Worm (Caenorhabditis elegans): ENCODE data around the gene F19B6.1.

F19B6.1 gene

ce11 chrIV:12335798-12336197 is at the start of gene F19B6.1:
TSS of gene F19B6.1 (minus strand) at chrIV:12336075.
- no peak for TF ChIP-seq ceh-2 (tag; optimal IDR thresholded peaks at IDR 0.05)
- no peak for TF ChIP-seq sox-2 (GFP tag; IDR thresholded peaks at IDR 0.05)
- TF ChIP-seq ceh-14 (tag; optimal IDR thresholded peaks at IDR 0.05): no peak
- TF ChIP-seq syd-9 (tag; optimal IDR thresholded peaks at IDR 0.05): no peak
- TF ChIP-seq elt-4 (tag; optimal IDR thresholded peaks at IDR 0.05): no peak
- no peak for TF ChIP-seq ceh-24 (tag; optimal IDR thresholded peaks at IDR 0.05)
- no peak for TF ChIP-seq ceh-31 (tag; optimal IDR thresholded peaks at IDR 0.05)
- no peak for TF ChIP-seq K09A11.1 (tag; optimal IDR thresholded peaks at IDR 0.05; ENCODE audit: insufficient read depth)
- TF ChIP-seq ceh-22 (tag; optimal IDR thresholded peaks at IDR 0.05): no peak
- TF ChIP-seq fkh-10 (GFP tag; optimal IDR thresholded peaks at IDR 0.05): no peak
- TF ChIP-seq ceh-48 (tag; optimal IDR thresholded peaks at IDR 0.05): no peak
- no peak for TF ChIP-seq ahr-1 (tag; optimal IDR thresholded peaks at IDR 0.05)
- TF ChIP-seq sdc-2 (tag; optimal IDR thresholded peaks at IDR 0.05): no peak
- TF ChIP-seq hlh-15 (tag; optimal IDR thresholded peaks at IDR 0.05): no peak
- TF ChIP-seq hlh-30 (tag; optimal IDR thresholded peaks at IDR 0.05; ENCODE audit: insufficient read depth): no peak
- no peak for TF ChIP-seq eyg-1 (tag; optimal IDR thresholded peaks at IDR 0.05)

- TF ChIP-seq pha-2 (tag; optimal IDR thresholded peaks at IDR 0.05): no peak
- TF ChIP-seq gmeb-2 (tag; optimal IDR thresholded peaks at IDR 0.05): no peak
- no peak for TF ChIP-seq ttx-3 (tag; optimal IDR thresholded peaks at IDR 0.05)
- TF ChIP-seq tbx-2 (tag; optimal IDR thresholded peaks at IDR 0.05): no peak
- TF ChIP-seq hlh-15 (tag; optimal IDR thresholded peaks at IDR 0.05): no peak
- no peak for TF ChIP-seq tbx-7 (tag; optimal IDR thresholded peaks at IDR 0.05)
- TF ChIP-seq unc-3 (GFP tag; conservative IDR thresholded peaks at IDR 0.05): no peak
- TF ChIP-seq unc-3 (tag; optimal IDR thresholded peaks at IDR 0.05): no peak
- TF ChIP-seq ceh-19 (GFP tag; optimal IDR thresholded peaks at IDR 0.05): no peak
- TF ChIP-seq odd-2 (tag; optimal IDR thresholded peaks at IDR 0.05): no peak
- no peak for TF ChIP-seq unc-55 (GFP tag; optimal IDR thresholded peaks at IDR 0.05)
- TF ChIP-seq ceh-30 (tag; optimal IDR thresholded peaks at IDR 0.05): no peak
Observed at ce11 chrIV:12385061-12385460, 49.2 kb upstream of the F19B6.1 start, which contains the start of gene F28D1.6. TSS of gene F28D1.6 (minus strand) at chrIV:12385161.

- no peak for TF ChIP-seq ets-4 (tag; optimal IDR thresholded peaks at IDR 0.05)
- no peak for TF ChIP-seq pha-4 (tag; optimal IDR thresholded peaks at IDR 0.05)
- TF ChIP-seq ceh-18 (tag; optimal IDR thresholded peaks at IDR 0.05): no peak
- no peak for TF ChIP-seq che-1 (tag; optimal IDR thresholded peaks at IDR 0.05)
- TF ChIP-seq nhr-232 (tag; optimal IDR thresholded peaks at IDR 0.05): no peak
- TF ChIP-seq ceh-6 (GFP tag; optimal IDR thresholded peaks at IDR 0.05): no peak
- no peak for TF ChIP-seq pha-2 (tag; optimal IDR thresholded peaks at IDR 0.05)
- no peak for TF ChIP-seq pag-3 (tag; optimal IDR thresholded peaks at IDR 0.05; ENCODE audit: borderline replicate concordance)
- TF ChIP-seq sox-4 (tag; optimal IDR thresholded peaks at IDR 0.05): no peak
- TF ChIP-seq pqm-1 (tag; optimal IDR thresholded peaks at IDR 0.05): no peak
- TF ChIP-seq pat-9 (tag; optimal IDR thresholded peaks at IDR 0.05): no peak
- no peak for TF ChIP-seq ceh-2 (tag; optimal IDR thresholded peaks at IDR 0.05)
- no peak for TF ChIP-seq hlh-30 (tag; optimal IDR thresholded peaks at IDR 0.05; ENCODE audit: insufficient read depth)
- no peak for TF ChIP-seq fax-1 (tag; optimal IDR thresholded peaks at IDR 0.05)
- no peak for TF ChIP-seq dmd-4 (tag; optimal IDR thresholded peaks at IDR 0.05; ENCODE audit: borderline replicate concordance)
Observed at ce11 chrIV:12382864-12383263, 47.0 kb upstream of the F19B6.1 start, which contains the start of gene thn-2. TSS of gene thn-2 (plus strand) at chrIV:12383170.

ce11 chrIV:12379784-12380183 is 43.9 kb upstream of the F19B6.1 start, which contains the start of gene thn-1:
TSS of gene thn-1 (plus strand) at chrIV:12380084.
- TF ChIP-seq hlh-8 (tag; optimal IDR thresholded peaks at IDR 0.05) (no peak), ceh-9 (tag; optimal IDR thresholded peaks at IDR 0.05) (no peak), ceh-2 (tag; optimal IDR thresholded peaks at IDR 0.05) (no peak), pros-1 (tag; optimal IDR thresholded peaks at IDR 0.05) (no peak), odd-2 (tag; optimal IDR thresholded peaks at IDR 0.05) (no peak), rnt-1 (tag; optimal IDR thresholded peaks at IDR 0.05) (no peak), ceh-48 (tag; optimal IDR thresholded peaks at IDR 0.05) (no peak), pqm-1 (tag; optimal IDR thresholded peaks at IDR 0.05) (no peak), pha-4 (tag; optimal IDR thresholded peaks at IDR 0.05) (no peak), dve-1 (tag; optimal IDR thresholded peaks at IDR 0.05) (no peak), ets-4 (tag; optimal IDR thresholded peaks at IDR 0.05) (no peak), elt-4 (tag; optimal IDR thresholded peaks at IDR 0.05) (no peak), ttx-3 (tag; optimal IDR thresholded peaks at IDR 0.05) (no peak), nhr-232 (tag; optimal IDR thresholded peaks at IDR 0.05) (no peak), npax-4 (tag; optimal IDR thresholded peaks at IDR 0.05) (no peak), unc-55 (GFP tag; optimal IDR thresholded peaks at IDR 0.05) (no peak)
